Worm (Caenorhabditis elegans) whole organism, young adult: ENCODE data around the gene srt-4.
A peak's percentile ranks its signal among the peaks of the same experiment; 100 is the strongest.
"Not testable (repeated sequence)": the region's sequence is repeated elsewhere in the genome, so short reads cannot be mapped to it uniquely, and the experiment has no call there.

Source experiments
- B0019.2 ChIP-seq: fragments of 200-800 bp; sonication (Bioruptor generic); conservative IDR thresholded peaks from 2 replicates; pipeline ENCODE4 v1.3.6; 2022; ENCODE audit warnings: missing genetic modification reagents, missing genetic modification characterization, missing compliant biosample characterization
- C17E4.6 ChIP-seq: fragments of 200-800 bp; sonication (Bioruptor generic); IDR thresholded peaks from 2 replicates; pipeline ENCODE4 v1.3.6; 2022; ENCODE audit warnings: missing genetic modification reagents, missing genetic modification characterization, missing compliant biosample characterization
- D2030.7 ChIP-seq: fragments of 200-800 bp; sonication (Bioruptor generic); IDR thresholded peaks from 2 replicates; pipeline ENCODE4 v1.3.6; 2022; ENCODE audit warnings: missing genetic modification reagents, missing genetic modification characterization, missing compliant biosample characterization
- F33H1.4 ChIP-seq: fragments of 200-800 bp; sonication (Bioruptor generic); IDR thresholded peaks from 2 replicates; pipeline ENCODE4 v1.3.6; 2022; ENCODE audit warnings: missing genetic modification reagents, missing genetic modification characterization, missing compliant biosample characterization
- K11D2.4 ChIP-seq: fragments of 200-800 bp; sonication (Bioruptor generic); IDR thresholded peaks from 2 replicates; pipeline ENCODE4 v1.3.6; 2022; ENCODE audit warnings: missing genetic modification reagents, missing genetic modification characterization, missing compliant biosample characterization
- Y95B8A.8 ChIP-seq: fragments of 200-800 bp; sonication (Bioruptor generic); IDR thresholded peaks from 2 replicates; pipeline ENCODE4 v1.3.6; 2022; ENCODE audit warnings: missing genetic modification reagents, missing genetic modification characterization, missing compliant biosample characterization
- aptf-2 ChIP-seq: fragments of 200-800 bp; sonication (Bioruptor generic); conservative IDR thresholded peaks from 2 replicates; pipeline ENCODE4 v1.3.6; 2022; ENCODE audit warnings: missing genetic modification reagents, missing genetic modification characterization, missing compliant biosample characterization
- bed-1 ChIP-seq: fragments of 200-800 bp; sonication (Bioruptor generic); IDR thresholded peaks from 2 replicates; pipeline ENCODE4 v1.3.6; 2022; ENCODE audit warnings: missing genetic modification reagents, missing genetic modification characterization, missing compliant biosample characterization
- ceh-27 ChIP-seq: fragments of 200-800 bp; sonication (Bioruptor generic); optimal IDR thresholded peaks from 2 replicates; lab custom pipeline; 2018; ENCODE audit warnings: mild to moderate bottlenecking, missing genetic modification characterization, moderate library complexity, missing compliant biosample characterization
- chd-7 ChIP-seq: sonication (generic microtip); optimal IDR thresholded peaks from 2 replicates; lab custom pipeline; 2016; ENCODE audit warnings: mild to moderate bottlenecking, missing genetic modification characterization, moderate library complexity, missing compliant biosample characterization
- die-1 ChIP-seq: sonication (generic microtip); optimal IDR thresholded peaks from 2 replicates; lab custom pipeline; 2016; ENCODE audit warnings: missing genotype, mild to moderate bottlenecking, missing genetic modification characterization, missing compliant biosample characterization
- egl-44 ChIP-seq: fragments of 200-800 bp; sonication (Bioruptor generic); IDR thresholded peaks from 2 replicates; pipeline ENCODE4 v1.3.6; 2022; ENCODE audit warnings: missing genetic modification reagents, missing genetic modification characterization, missing compliant biosample characterization
- hmg-1.2 ChIP-seq: fragments of 200-800 bp; sonication (Bioruptor generic); IDR thresholded peaks from 2 replicates; pipeline ENCODE4 v1.3.6; 2022; ENCODE audit warnings: missing genetic modification reagents, missing genetic modification characterization, missing compliant biosample characterization
- lsl-1 ChIP-seq: fragments of 200-800 bp; sonication (Bioruptor generic); optimal IDR thresholded peaks from 2 replicates; lab custom pipeline; 2018; ENCODE audit warnings: mild to moderate bottlenecking, missing genetic modification characterization, moderate library complexity, missing compliant biosample characterization
- lsy-27 ChIP-seq: sonication (generic microtip); optimal IDR thresholded peaks from 2 replicates; lab custom pipeline; 2017; ENCODE audit warnings: missing genetic modification characterization, mild to moderate bottlenecking, missing compliant biosample characterization, antibody characterized with exemption, missing genotype, borderline replicate concordance; ENCODE audit not compliant: insufficient read depth
- nhr-179 ChIP-seq: sonication (generic microtip); optimal IDR thresholded peaks from 2 replicates; lab custom pipeline; 2016; ENCODE audit warnings: mild to moderate bottlenecking, missing genetic modification characterization, missing compliant biosample characterization
- nhr-80 ChIP-seq: sonication (generic microtip); optimal IDR thresholded peaks from 2 replicates; lab custom pipeline; 2016; ENCODE audit warnings: missing genetic modification characterization, missing compliant biosample characterization
- pha-4 ChIP-seq: fragments of 150-350 bp; sonication (generic microtip); optimal IDR thresholded peaks from 2 replicates; lab custom pipeline; 2014; ENCODE audit warnings: missing biosample characterization, missing genetic modification reagents, missing genetic modification characterization
- sdz-38 ChIP-seq: sonication (generic microtip); optimal IDR thresholded peaks from 2 replicates; lab custom pipeline; 2016; ENCODE audit warnings: missing genotype, missing genetic modification characterization, missing compliant biosample characterization
- sea-2 ChIP-seq: fragments of 200-800 bp; sonication (Bioruptor generic); IDR thresholded peaks from 2 replicates; pipeline ENCODE4 v1.3.6; 2022; ENCODE audit warnings: missing genetic modification characterization, missing compliant biosample characterization
- zfh-2 ChIP-seq: fragments of 200-800 bp; sonication (Bioruptor generic); conservative IDR thresholded peaks from 2 replicates; pipeline ENCODE4 v1.3.6; 2022; ENCODE audit warnings: missing genetic modification reagents, missing genetic modification characterization, missing compliant biosample characterization
- ztf-3 ChIP-seq: fragments of 200-800 bp; sonication (Bioruptor generic); optimal IDR thresholded peaks from 2 replicates; lab custom pipeline; 2018; ENCODE audit warnings: mild to moderate bottlenecking, missing genetic modification characterization, missing compliant biosample characterization
- ztf-6 ChIP-seq: fragments of 200-800 bp; sonication (Bioruptor generic); IDR thresholded peaks from 2 replicates; pipeline ENCODE4 v1.3.6; 2022; ENCODE audit warnings: missing genetic modification reagents, missing genetic modification characterization, missing compliant biosample characterization

Gene srt-4

DNA sequence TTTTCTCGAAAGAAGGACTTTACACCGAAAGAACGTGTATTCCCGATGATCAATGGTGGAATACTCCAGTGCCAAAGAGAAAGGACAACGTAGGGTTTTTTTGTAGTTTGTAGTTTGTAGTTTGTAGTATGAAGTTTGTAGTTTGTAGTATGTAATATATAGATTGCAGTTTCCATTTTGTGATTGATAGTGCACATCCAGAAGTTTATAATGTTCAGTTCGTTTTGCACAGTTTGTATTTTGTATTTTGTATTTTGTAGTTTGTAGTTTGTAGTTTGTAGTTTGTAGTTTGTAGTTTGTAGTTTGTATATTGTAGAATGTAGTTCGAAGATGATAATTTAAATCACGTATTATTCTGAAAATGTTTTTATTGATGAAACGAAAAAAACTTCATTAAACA, 39.8 kb downstream of the srt-4 start:
- TF ChIP-seq lsy-27 (no peak), sdz-38 (tag; lab: Kevin White, UChicago) (no peak), D2030.7 (GFP tag; lab: Robert Waterston, UW) (no peak), lsl-1 (GFP tag; lab: Kevin White, UChicago) (no peak), F33H1.4 (GFP tag; lab: Robert Waterston, UW) (no peak), bed-1 (GFP tag; lab: Robert Waterston, UW) (no peak), K11D2.4 (GFP tag; lab: Robert Waterston, UW) (no peak), Y95B8A.8 (no peak), pha-4 (tag; lab: Kevin White, UChicago) (no peak), sea-2 (GFP tag; lab: Robert Waterston, UW) (no peak), die-1 (no peak), nhr-80 (tag; lab: Kevin White, UChicago) (no peak), nhr-179 (tag; lab: Kevin White, UChicago) (no peak), hmg-1.2 (GFP tag; lab: Robert Waterston, UW) (no peak), aptf-2 (GFP tag; lab: Robert Waterston, UW) (no peak), egl-44 (GFP tag; lab: Robert Waterston, UW) (no peak), ztf-3 (GFP tag; lab: Kevin White, UChicago) (no peak), ztf-6 (no peak)

DNA sequence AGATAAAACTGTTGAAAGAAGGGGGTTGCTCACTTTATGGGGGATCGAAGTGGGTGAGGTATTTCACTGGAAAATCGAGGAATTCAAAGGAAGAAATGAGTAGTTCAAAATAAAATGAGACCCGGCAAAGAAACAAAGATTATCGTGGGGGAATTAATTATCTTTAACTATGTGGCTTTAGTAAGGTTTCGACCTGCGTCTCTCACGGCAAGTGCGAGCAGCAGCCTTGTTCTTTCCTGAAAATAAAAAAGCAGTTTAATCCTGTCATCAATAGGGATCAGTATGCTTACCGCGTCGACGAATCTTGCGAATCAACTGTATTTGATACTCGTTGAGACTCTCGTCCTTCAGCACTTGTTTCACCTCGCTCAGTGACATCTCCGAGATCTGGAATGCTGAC, 44.2 kb downstream of the srt-4 start, which contains the start of gene srh-271:
srh-271 (minus strand) TSS at position 101 of the 400 bp plus-strand sequence.
- no peak for TF ChIP-seq Y95B8A.8

DNA sequence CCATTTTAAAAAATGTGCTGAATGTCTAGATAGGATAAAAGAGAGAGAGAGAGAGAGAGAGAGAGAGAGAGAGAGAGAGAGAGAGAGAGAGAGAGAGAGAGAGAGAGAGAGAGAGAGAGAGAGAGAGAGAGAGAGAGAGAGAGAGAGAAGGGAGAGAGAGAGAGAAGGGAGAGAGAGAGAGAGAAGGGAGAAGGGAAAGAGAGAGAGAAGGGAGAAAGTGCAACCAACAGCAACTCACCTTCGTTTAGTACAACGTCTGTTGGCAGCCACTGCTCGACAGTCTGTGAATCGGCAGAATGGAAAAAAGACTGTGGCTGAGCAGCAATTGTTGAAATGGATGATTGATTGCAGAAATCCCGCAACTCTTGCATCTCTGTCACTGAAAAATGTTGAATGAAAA, 46.1 kb downstream of the srt-4 start:
- TF ChIP-seq zfh-2 (GFP tag; lab: Robert Waterston, UW) (peak; percentile 58; the same call in 1 of the 2 replicates), C17E4.6 (GFP tag; lab: Robert Waterston, UW) (no peak)
- TF ChIP-seq, all 124 proteins: peak for 1

DNA sequence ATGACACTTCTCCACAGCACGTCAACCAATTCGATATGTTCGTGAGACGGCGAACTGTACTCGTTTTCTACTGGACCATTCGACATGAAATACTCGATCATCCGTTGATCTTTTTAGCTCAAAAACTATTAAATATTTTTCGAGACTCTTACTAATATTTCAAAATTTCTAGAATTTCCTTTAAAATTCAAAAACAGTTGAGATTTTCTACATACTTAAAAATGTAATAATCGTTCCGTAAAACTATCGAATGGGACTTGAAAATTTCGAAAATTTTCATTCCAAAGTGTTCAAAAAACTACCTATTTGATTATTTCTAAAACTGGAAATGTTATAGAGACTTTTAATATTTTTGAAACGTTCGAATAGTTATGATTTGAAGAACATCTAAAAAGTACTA, 47.7 kb downstream of the srt-4 start, which contains the start of gene sknr-1:
sknr-1 (minus strand) TSS at position 101 of the 400 bp plus-strand sequence.
- TF ChIP-seq B0019.2 (GFP tag; lab: Robert Waterston, UW); chd-7 (tag; lab: Kevin White, UChicago); ceh-27 (GFP tag; lab: Kevin White, UChicago): not testable (repeated sequence)
